Worm (Caenorhabditis elegans) whole organism, early embryonic: Measurements from ENCODE around the gene F45G2.8.

ENCODE experiments used
- aly-1 ChIP-seq: sonication (generic microtip); optimal IDR thresholded peaks from 2 replicates; lab custom pipeline; 2016; ENCODE audit warnings: missing genetic modification characterization, missing compliant biosample characterization
- ama-1 ChIP-seq: fragments of 150-350 bp; optimal IDR thresholded peaks from 2 replicates; lab custom pipeline; 2014
- flt-1 ChIP-seq: fragments of 200-800 bp; sonication (Bioruptor generic); IDR thresholded peaks from 2 replicates; pipeline ENCODE4 v1.3.6; 2022; ENCODE audit warnings: missing genetic modification characterization, missing compliant biosample characterization
- tbx-37 ChIP-seq: fragments of 200-800 bp; sonication (Bioruptor generic); conservative IDR thresholded peaks from 2 replicates; pipeline ENCODE4 v1.3.6; 2022; ENCODE audit warnings: missing genetic modification reagents, missing genetic modification characterization, missing compliant biosample characterization

DNA sequence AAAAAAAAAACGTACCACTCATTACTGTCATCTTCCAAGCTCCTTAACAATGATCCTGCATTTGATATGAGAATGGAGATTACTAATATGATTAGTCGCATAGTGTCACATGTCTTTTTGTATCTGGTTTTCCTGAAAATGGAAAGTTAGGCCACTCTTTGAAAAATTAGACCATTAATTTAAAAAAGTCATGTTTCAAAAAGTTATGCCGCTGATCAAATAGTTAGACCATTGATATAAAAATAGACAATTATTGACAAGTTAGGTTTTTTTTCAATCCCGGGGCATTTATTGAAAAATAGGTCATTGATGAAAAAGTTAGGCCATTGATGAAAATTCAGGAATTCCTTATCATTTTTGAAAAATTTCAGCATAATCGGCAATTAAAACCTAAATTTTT lies 48.6 kb upstream of the F45G2.8 start, which contains the start of gene acc-4:
- TF ChIP-seq aly-1 (tag; lab: Kevin White, UChicago) (no peak), ama-1 (no peak), tbx-37 (GFP tag; lab: Robert Waterston, UW) (no peak), flt-1 (GFP tag; lab: Robert Waterston, UW) (no peak)
